Fruit fly (Drosophila melanogaster) whole organism: ENCODE results near the gene SCCRO.

Experiments
- CG8478 ChIP-seq: fragments of >200 bp; optimal IDR thresholded peaks from 2 replicates; lab custom pipeline; 2018; ENCODE audit warnings: inconsistent platforms
- Dll ChIP-seq: fragments of >200 bp; optimal IDR thresholded peaks from 2 replicates; lab custom pipeline; 2017
- pan ChIP-seq: fragments of >200 bp; optimal IDR thresholded peaks from 2 replicates; lab custom pipeline; 2017
- psq ChIP-seq: fragments of >200 bp; optimal IDR thresholded peaks from 2 replicates; lab custom pipeline; 2017

DNA sequence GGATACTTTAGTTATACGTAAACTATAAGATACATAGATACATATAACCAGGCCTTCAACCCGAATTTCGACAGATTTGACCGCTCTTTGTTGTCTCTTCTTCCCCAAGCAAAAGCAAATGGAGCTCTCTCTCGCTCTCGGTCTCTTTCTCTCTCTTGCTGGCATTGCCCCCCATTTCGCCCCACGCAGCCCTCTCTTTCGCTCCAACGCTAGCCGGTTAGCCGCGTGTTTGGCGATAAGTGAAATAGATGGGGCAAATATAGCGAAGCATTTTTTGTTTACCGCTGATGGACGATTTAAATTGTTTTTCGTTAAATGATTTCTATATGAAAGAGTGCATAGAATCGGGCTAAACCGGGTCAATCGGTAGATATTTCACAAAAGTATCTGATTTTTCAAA lies 48.8 kb upstream of the SCCRO start:
- no peak for TF ChIP-seq Dll (lab: Kevin White, UChicago)
- TF ChIP-seq psq (lab: Kevin White, UChicago), result no peak
- no peak for TF ChIP-seq pan (lab: Kevin White, UChicago)
- no peak for TF ChIP-seq CG8478 (lab: Kevin White, UChicago)
